Fruit fly (Drosophila melanogaster): ENCODE data around the gene CG13318.

The CG13318 gene

DNA sequence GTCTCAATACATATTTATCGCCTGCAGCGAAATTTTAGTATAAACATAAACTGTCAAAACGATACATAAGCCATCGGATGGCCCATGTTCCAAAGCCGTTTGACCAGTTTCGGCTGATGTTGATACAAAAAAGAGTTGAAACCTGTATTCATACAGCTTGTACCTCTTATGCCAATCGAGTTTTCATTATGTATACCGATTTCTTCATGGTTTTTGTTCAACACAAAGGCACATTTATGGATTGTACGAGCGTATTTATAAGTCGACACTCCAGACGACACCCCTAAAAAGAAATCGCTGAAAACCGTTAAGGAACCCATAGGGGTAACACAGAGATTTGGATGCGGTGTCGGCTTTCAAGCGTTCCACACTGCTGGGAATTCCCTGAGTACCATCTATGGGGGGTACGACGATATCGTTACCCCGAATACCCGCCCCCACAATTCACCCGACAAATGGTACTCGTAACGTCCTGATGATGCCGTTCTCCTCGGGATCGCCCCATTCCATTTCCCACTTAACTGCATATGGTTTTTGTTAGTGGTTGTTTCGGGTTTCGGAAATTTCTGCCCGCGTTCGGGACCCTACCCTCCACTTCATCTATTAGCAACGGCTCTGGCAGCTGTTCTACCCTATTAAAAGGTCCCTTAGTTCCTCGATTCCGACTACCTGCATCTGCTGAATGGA is 35.5 kb upstream of the CG13318 start (continued):
- peak; percentile 51 for TF ChIP-seq CG15269 (tag; optimal IDR thresholded peaks at IDR 0.05)
- no peak for TF ChIP-seq CG17612 (GFP tag; IDR thresholded peaks at IDR 0.05)
- TF ChIP-seq vfl (GFP tag; optimal IDR thresholded peaks at IDR 0.05) = no peak
- TF ChIP-seq Hand (GFP tag; optimal IDR thresholded peaks at IDR 0.05) = no peak
- peak; percentile 33 for TF ChIP-seq CG8924 (tag; optimal IDR thresholded peaks at IDR 0.05)
- peak; percentile 58; the same call in 1 of the 2 replicates for TF ChIP-seq CG16779 (GFP tag; IDR thresholded peaks at IDR 0.05)
- TF ChIP-seq CG12299 (tag; optimal IDR thresholded peaks at IDR 0.05) = no peak
- TF ChIP-seq ftz-f1 (GFP tag; optimal IDR thresholded peaks at IDR 0.05) = no peak
- TF ChIP-seq Hr78 (GFP tag; optimal IDR thresholded peaks at IDR 0.05) = no peak
- TF ChIP-seq sens (GFP tag) = peak; percentile 75
- peak; percentile 47 for TF ChIP-seq mirr (GFP tag; optimal IDR thresholded peaks at IDR 0.05)
- TF ChIP-seq oc (tag; optimal IDR thresholded peaks at IDR 0.05) = peak; percentile 50
- TF ChIP-seq Jarid2 (GFP tag; optimal IDR thresholded peaks at IDR 0.05) = no peak
- TF ChIP-seq CG10462 (GFP tag; optimal IDR thresholded peaks at IDR 0.05) = no peak
- TF ChIP-seq CG12769 (tag; optimal IDR thresholded peaks at IDR 0.05) = peak; percentile 69
- TF ChIP-seq CG18599 (GFP tag; optimal IDR thresholded peaks at IDR 0.05) = no peak
- 0 out of 3 replicates have a peak, but pooled peaks have one; percentile 10 for TF ChIP-seq CG34224 (GFP tag; IDR thresholded peaks at IDR 0.05; ENCODE audit: partially characterized antibody)
- TF ChIP-seq wek (GFP tag; optimal IDR thresholded peaks at IDR 0.05) = peak; percentile 28
- peak; percentile 19; the same call in 1 of the 2 replicates for TF ChIP-seq crol (GFP tag; IDR thresholded peaks at IDR 0.05)

- TF ChIP-seq zf30C (GFP tag; optimal IDR thresholded peaks at IDR 0.05) (no peak), dmrt99B (tag; optimal IDR thresholded peaks at IDR 0.05) (no peak), E2f2 (GFP tag; IDR thresholded peaks at IDR 0.05) (peak; percentile 78), grau (tag; optimal IDR thresholded peaks at IDR 0.05) (no peak), Dp (GFP tag; optimal IDR thresholded peaks at IDR 0.05) (peak; percentile 72), maf-S (GFP tag; optimal IDR thresholded peaks at IDR 0.05) (no peak), CG7372 (GFP tag; IDR thresholded peaks at IDR 0.05) (no peak), br (optimal IDR thresholded peaks at IDR 0.05) (no peak), CG9727 (GFP tag; optimal IDR thresholded peaks at IDR 0.05) (no peak), org-1 (GFP tag; optimal IDR thresholded peaks at IDR 0.05) (no peak), Nf-YC (tag; optimal IDR thresholded peaks at IDR 0.05) (no peak), D19A (tag; optimal IDR thresholded peaks at IDR 0.05) (peak; percentile 59), CG16815 (GFP tag; optimal IDR thresholded peaks at IDR 0.05) (no peak), fru (optimal IDR thresholded peaks at IDR 0.05) (no peak), h (optimal IDR thresholded peaks at IDR 0.05) (no peak), Hr3 (GFP tag; optimal IDR thresholded peaks at IDR 0.05) (no peak), CG17186 (GFP tag; optimal IDR thresholded peaks at IDR 0.05) (peak; percentile 75), Trl (optimal IDR thresholded peaks at IDR 0.05) (no peak), Trl (GFP tag; optimal IDR thresholded peaks at IDR 0.05) (no peak), onecut (GFP tag; IDR thresholded peaks at IDR 0.05) (no peak), CG8281 (tag; optimal IDR thresholded peaks at IDR 0.05) (no peak), Poxn (GFP tag; IDR thresholded peaks at IDR 0.05) (no peak), lola (GFP tag; optimal IDR thresholded peaks at IDR 0.05) (no peak), hth (optimal IDR thresholded peaks at IDR 0.05) (no peak), CG16779 (GFP tag; IDR thresholded peaks at IDR 0.05) (no peak), Abd-B (GFP tag; optimal IDR thresholded peaks at IDR 0.05) (no peak), Scr (GFP tag; IDR thresholded peaks at IDR 0.05; ENCODE audit: partially characterized antibody) (no peak), gsb-n (tag; optimal IDR thresholded peaks at IDR 0.05) (no peak), GATAe (GFP tag; conservative IDR thresholded peaks at IDR 0.05) (no peak), Mrtf (GFP tag; IDR thresholded peaks at IDR 0.05) (no peak), Elba2 (GFP tag; optimal IDR thresholded peaks at IDR 0.05) (peak; percentile 38)
Measured at dm6 chr3R:8807048-8807447, 34.6 kb upstream of the CG13318 start.

Measured in whole organism, embryonic.